Worm (Caenorhabditis elegans) whole organism, L4 larva: ENCODE data around the gene his-6.
A peak's percentile ranks its signal among the peaks of the same experiment; 100 is the strongest.

Source experiments
- F10B5.3 ChIP-seq: sonication (generic microtip); optimal IDR thresholded peaks from 2 replicates; lab custom pipeline; 2016; ENCODE audit warnings: mild to moderate bottlenecking, missing genetic modification characterization, missing compliant biosample characterization
- F26F4.8 ChIP-seq: fragments of 200-800 bp; sonication (Bioruptor generic); conservative IDR thresholded peaks from 2 replicates; pipeline ENCODE4 v1.3.6; 2022; ENCODE audit warnings: missing genetic modification characterization, missing compliant biosample characterization
- F49E8.2 ChIP-seq: sonication (generic microtip); optimal IDR thresholded peaks from 2 replicates; lab custom pipeline; 2016; ENCODE audit warnings: missing compliant biosample characterization, mild to moderate bottlenecking, missing genetic modification characterization, borderline replicate concordance
- T20F7.1 ChIP-seq: fragments of 200-800 bp; sonication (Bioruptor generic); optimal IDR thresholded peaks from 2 replicates; lab custom pipeline; 2018; ENCODE audit warnings: mild to moderate bottlenecking, missing genetic modification characterization, missing compliant biosample characterization
- T26A8.4 ChIP-seq: fragments of 200-800 bp; sonication (Bioruptor generic); IDR thresholded peaks from 2 replicates; pipeline ENCODE4 v1.3.6; 2022; ENCODE audit warnings: missing genetic modification characterization, missing compliant biosample characterization
- Y105C5A.15 ChIP-seq: fragments of 200-800 bp; sonication (Bioruptor generic); IDR thresholded peaks from 2 replicates; pipeline ENCODE4 v1.3.6; 2022; ENCODE audit warnings: missing genetic modification characterization, missing compliant biosample characterization
- ZK546.5 ChIP-seq, 2 experiments: sonication (generic microtip); optimal IDR thresholded peaks; 2 replicates each; lab custom pipeline; 2017; ENCODE audit warnings: missing biosample characterization in 2 of 2, missing genetic modification characterization in 2 of 2
- arid-1 ChIP-seq: fragments of 200-800 bp; sonication (Bioruptor generic); conservative IDR thresholded peaks from 2 replicates; pipeline ENCODE4 v1.3.6; 2022; ENCODE audit warnings: missing genetic modification reagents, missing genetic modification characterization, missing compliant biosample characterization
- ceh-20 ChIP-seq: fragments of 200-800 bp; sonication (Bioruptor generic); IDR thresholded peaks from 2 replicates; pipeline ENCODE4 v1.3.6; 2022; ENCODE audit warnings: missing genetic modification reagents, missing genetic modification characterization, missing compliant biosample characterization
- ceh-44 ChIP-seq: fragments of 200-800 bp; sonication (Bioruptor generic); IDR thresholded peaks from 2 replicates; pipeline ENCODE4 v1.3.6; 2022; ENCODE audit warnings: missing genetic modification reagents, missing genetic modification characterization, missing compliant biosample characterization
- ceh-62 ChIP-seq: sonication (generic microtip); optimal IDR thresholded peaks from 2 replicates; lab custom pipeline; 2017; ENCODE audit warnings: missing biosample characterization, missing genetic modification characterization
- ces-1 ChIP-seq: fragments of 150-350 bp; sonication (generic microtip); optimal IDR thresholded peaks from 4 replicates; lab custom pipeline; 2014; ENCODE audit warnings: missing biosample characterization, missing genetic modification reagents, missing genetic modification characterization
- cey-2 ChIP-seq: sonication (generic microtip); optimal IDR thresholded peaks from 3 replicates; lab custom pipeline; 2017; ENCODE audit warnings: missing genetic modification characterization, mild to moderate bottlenecking, missing compliant biosample characterization, antibody characterized with exemption, borderline replicate concordance; ENCODE audit not compliant: insufficient read depth
- daf-16 ChIP-seq, 3 experiments: sonication (generic microtip); optimal IDR thresholded peaks; 2 replicates each; lab custom pipeline; 2016 to 2017; ENCODE audit warnings: missing genetic modification characterization in 3 of 3, missing genetic modification reagents in 3 of 3, mild to moderate bottlenecking in 2 of 3, missing compliant biosample characterization in 2 of 3, missing biosample characterization in 1 of 3, moderate library complexity in 1 of 3
- daf-19 ChIP-seq: fragments of 200-800 bp; sonication (Bioruptor generic); conservative IDR thresholded peaks from 2 replicates; pipeline ENCODE4 v1.3.6; 2022; ENCODE audit warnings: missing genetic modification characterization, missing compliant biosample characterization
- dmd-8 ChIP-seq: fragments of 200-800 bp; sonication (Bioruptor generic); IDR thresholded peaks from 2 replicates; pipeline ENCODE4 v1.3.6; 2022; ENCODE audit warnings: missing genetic modification characterization, missing compliant biosample characterization
- duxl-1 ChIP-seq: sonication (generic microtip); optimal IDR thresholded peaks from 2 replicates; lab custom pipeline; 2016; ENCODE audit warnings: mild to moderate bottlenecking, missing genetic modification characterization, moderate library complexity, missing compliant biosample characterization; ENCODE audit not compliant: poor library complexity
- egl-43 ChIP-seq: fragments of 200-800 bp; sonication (Bioruptor generic); IDR thresholded peaks from 2 replicates; pipeline ENCODE4 v1.3.6; 2022; ENCODE audit warnings: missing genetic modification reagents, missing genetic modification characterization, missing compliant biosample characterization
- fkh-10 ChIP-seq: fragments of 150-350 bp; optimal IDR thresholded peaks from 2 replicates; lab custom pipeline; 2014; ENCODE audit warnings: missing biosample characterization, missing genetic modification reagents, missing genetic modification characterization
- hif-1 ChIP-seq, 2 experiments: sonication (generic microtip); optimal IDR thresholded peaks; 2 replicates each; lab custom pipeline; 2016 to 2017; ENCODE audit warnings: missing compliant biosample characterization in 2 of 2, missing genetic modification characterization in 2 of 2, missing genetic modification reagents in 2 of 2, missing genotype in 2 of 2, mild to moderate bottlenecking in 1 of 2
- hlh-11 ChIP-seq: fragments of 200-800 bp; sonication (Bioruptor generic); optimal IDR thresholded peaks from 2 replicates; lab custom pipeline; 2018; ENCODE audit warnings: mild to moderate bottlenecking, missing genetic modification characterization, missing compliant biosample characterization
- hlh-30 ChIP-seq: sonication (generic microtip); optimal IDR thresholded peaks from 2 replicates; lab custom pipeline; 2017; ENCODE audit warnings: antibody characterized with exemption, mild to moderate bottlenecking, missing genetic modification characterization, missing compliant biosample characterization; ENCODE audit not compliant: insufficient read depth
- hmg-1.1 ChIP-seq: fragments of 200-800 bp; sonication (Bioruptor generic); IDR thresholded peaks from 2 replicates; pipeline ENCODE4 v1.3.6; 2022; ENCODE audit warnings: missing genetic modification reagents, missing genetic modification characterization, missing compliant biosample characterization
- jun-1 ChIP-seq: fragments of 150-350 bp; optimal IDR thresholded peaks from 2 replicates; lab custom pipeline; 2014; ENCODE audit warnings: missing biosample characterization, missing genetic modification reagents, missing genetic modification characterization
- lim-7 ChIP-seq: fragments of 200-800 bp; sonication (Bioruptor generic); IDR thresholded peaks from 2 replicates; pipeline ENCODE4 v1.3.6; 2022; ENCODE audit warnings: missing genetic modification characterization, missing compliant biosample characterization
- lin-1 ChIP-seq: fragments of 200-800 bp; sonication (Bioruptor generic); IDR thresholded peaks from 2 replicates; pipeline ENCODE4 v1.3.6; 2022; ENCODE audit warnings: missing genetic modification reagents, missing genetic modification characterization, missing compliant biosample characterization
- lin-38 ChIP-seq: fragments of 200-800 bp; sonication (Bioruptor generic); IDR thresholded peaks from 2 replicates; pipeline ENCODE4 v1.3.6; 2022; ENCODE audit warnings: missing genetic modification reagents, missing genetic modification characterization, missing compliant biosample characterization
- lsy-2 ChIP-seq, 2 experiments: fragments of 150-350 bp in 1 of 2; sonication (generic microtip) in 1 of 2; optimal IDR thresholded peaks; 2 replicates each; lab custom pipeline; 2014 to 2017; ENCODE audit warnings: missing biosample characterization in 2 of 2, missing genetic modification characterization in 2 of 2
- madf-5 ChIP-seq, 2 experiments: fragments of 200-800 bp; sonication (Bioruptor generic); IDR thresholded peaks; 2 replicates each; pipeline ENCODE4 v1.3.6; 2022; ENCODE audit warnings: missing compliant biosample characterization in 2 of 2, missing genetic modification characterization in 2 of 2
- mdl-1 ChIP-seq, 2 experiments: fragments of 150-350 bp in 1 of 2; sonication (generic microtip) in 1 of 2; optimal IDR thresholded peaks; 2 replicates each; lab custom pipeline; 2014 to 2017; ENCODE audit warnings: missing biosample characterization in 2 of 2, missing genetic modification characterization in 2 of 2
- nhr-10 ChIP-seq: fragments of 150-350 bp; optimal IDR thresholded peaks from 2 replicates; lab custom pipeline; 2014; ENCODE audit warnings: missing biosample characterization, missing genetic modification characterization
- nhr-237 ChIP-seq: sonication (generic microtip); optimal IDR thresholded peaks from 2 replicates; lab custom pipeline; 2017; ENCODE audit warnings: missing biosample characterization, missing genetic modification characterization
- nhr-28 ChIP-seq: fragments of 150-350 bp; optimal IDR thresholded peaks from 2 replicates; lab custom pipeline; 2014; ENCODE audit warnings: missing biosample characterization, missing genetic modification characterization
- nhr-41 ChIP-seq: fragments of 200-800 bp; sonication (Bioruptor generic); IDR thresholded peaks from 2 replicates; pipeline ENCODE4 v1.3.6; 2022; ENCODE audit warnings: missing genetic modification reagents, missing genetic modification characterization, missing compliant biosample characterization
- nhr-42 ChIP-seq: fragments of 200-800 bp; sonication (Bioruptor generic); IDR thresholded peaks from 2 replicates; pipeline ENCODE4 v1.3.6; 2022; ENCODE audit warnings: missing genetic modification characterization, missing compliant biosample characterization
- nhr-76 ChIP-seq: fragments of 150-350 bp; optimal IDR thresholded peaks from 2 replicates; lab custom pipeline; 2014; ENCODE audit warnings: missing biosample characterization, missing genetic modification characterization
- nhr-77 ChIP-seq: fragments of 150-350 bp; optimal IDR thresholded peaks from 2 replicates; lab custom pipeline; 2014; ENCODE audit warnings: missing biosample characterization, missing genetic modification characterization
- pha-4 ChIP-seq, 2 experiments: fragments of 150-350 bp in 1 of 2; fragments of 200-800 bp in 1 of 2; sonication (Bioruptor generic) in 1 of 2; IDR thresholded peaks in 1 of 2; optimal IDR thresholded peaks in 1 of 2; 2 replicates each; pipeline versions ENCODE4 v1.3.6 to Lab custom; 2014 to 2022; ENCODE audit warnings: missing genetic modification characterization in 2 of 2, missing genetic modification reagents in 2 of 2, missing biosample characterization in 1 of 2, missing compliant biosample characterization in 1 of 2
- php-3 ChIP-seq: fragments of 200-800 bp; sonication (Bioruptor generic); IDR thresholded peaks from 2 replicates; pipeline ENCODE4 v1.3.6; 2022; ENCODE audit warnings: missing genetic modification reagents, missing genetic modification characterization, missing compliant biosample characterization
- rbr-2 ChIP-seq: sonication (generic microtip); optimal IDR thresholded peaks from 2 replicates; lab custom pipeline; 2016; ENCODE audit warnings: missing genotype, missing genetic modification characterization, missing compliant biosample characterization
- sdz-12 ChIP-seq: fragments of 200-800 bp; sonication (Bioruptor generic); optimal IDR thresholded peaks from 2 replicates; lab custom pipeline; 2018; ENCODE audit warnings: mild to moderate bottlenecking, missing genetic modification characterization, missing compliant biosample characterization
- spr-1 ChIP-seq: sonication (generic microtip); optimal IDR thresholded peaks from 2 replicates; lab custom pipeline; 2016; ENCODE audit warnings: mild to moderate bottlenecking, missing genetic modification characterization, missing compliant biosample characterization
- tra-1 ChIP-seq: fragments of 200-800 bp; sonication (Bioruptor generic); IDR thresholded peaks from 2 replicates; pipeline ENCODE4 v1.3.6; 2022; ENCODE audit warnings: missing genetic modification reagents, missing genetic modification characterization, missing compliant biosample characterization
- unc-130 ChIP-seq: sonication (generic microtip); optimal IDR thresholded peaks from 2 replicates; lab custom pipeline; 2016; ENCODE audit warnings: missing genetic modification reagents, missing genetic modification characterization, missing compliant biosample characterization
- zfp-3 ChIP-seq: fragments of 200-800 bp; sonication (Bioruptor generic); conservative IDR thresholded peaks from 2 replicates; pipeline ENCODE4 v1.3.6; 2022; ENCODE audit warnings: missing genetic modification reagents, missing genetic modification characterization, missing compliant biosample characterization
- ztf-7 ChIP-seq: fragments of 150-350 bp; optimal IDR thresholded peaks from 2 replicates; lab custom pipeline; 2014; ENCODE audit warnings: missing biosample characterization, missing genetic modification characterization

his-6 gene

ce11 chrV:8495965-8496364 lies 38.8 kb downstream of the his-6 start (continued):
- no peak for TF ChIP-seq fkh-10
- TF ChIP-seq lsy-2 (tag; optimal IDR thresholded peaks at IDR 0.05; lab: Kevin White, UChicago) = no peak
- peak; percentile 43; the same call in 1 of the 2 replicates for TF ChIP-seq arid-1 (GFP tag; lab: Robert Waterston, UW)
- TF ChIP-seq nhr-42 (GFP tag; lab: Robert Waterston, UW) = peak; percentile 61; the same call in 1 of the 2 replicates
- 0 out of 2 replicates have a peak, but pooled peaks have one; percentile 41 for TF ChIP-seq F26F4.8
- TF ChIP-seq ceh-62 (tag; lab: Kevin White, UChicago) = no peak
- TF ChIP-seq daf-16 (GFP tag; optimal IDR thresholded peaks at IDR 0.05; lab: Kevin White, UChicago) = peak in 1 of 2 experiments; percentile 55
- peak; percentile 66 for TF ChIP-seq daf-16 (tag; optimal IDR thresholded peaks at IDR 0.05; lab: Kevin White, UChicago)
- TF ChIP-seq hif-1 (tag; optimal IDR thresholded peaks at IDR 0.05; lab: Kevin White, UChicago) = no peak
- TF ChIP-seq lim-7 (GFP tag; lab: Robert Waterston, UW) = peak; percentile 69
- peak; percentile 71 for TF ChIP-seq lin-38
- peak; percentile 36 for TF ChIP-seq unc-130 (GFP tag; lab: Kevin White, UChicago)
- no peak for TF ChIP-seq ces-1 (GFP tag; lab: Kevin White, UChicago)
- TF ChIP-seq nhr-41 = peak; percentile 50; the same call in 1 of the 2 replicates
- no peak for TF ChIP-seq nhr-10 (tag; lab: Kevin White, UChicago)
- TF ChIP-seq Y105C5A.15 (GFP tag; lab: Robert Waterston, UW) = 0 out of 2 replicates have a peak, but pooled peaks have one; percentile 10
- no peak for TF ChIP-seq zfp-3 (GFP tag; lab: Robert Waterston, UW)
- TF ChIP-seq lin-1 (GFP tag; lab: Robert Waterston, UW) = 0 out of 2 replicates have a peak, but pooled peaks have one; percentile 11
- TF ChIP-seq F49E8.2 (tag; lab: Kevin White, UChicago) = no peak
- TF ChIP-seq tra-1 = peak; percentile 46; the same call in 1 of the 2 replicates
- no peak for TF ChIP-seq nhr-28
- TF ChIP-seq ceh-44 (GFP tag; lab: Robert Waterston, UW) = no peak; the same call in 1 of the 2 replicates
- no peak for TF ChIP-seq T26A8.4 (GFP tag; lab: Robert Waterston, UW)
- TF ChIP-seq duxl-1 (tag; lab: Kevin White, UChicago) = no peak
- TF ChIP-seq mdl-1 (tag; optimal IDR thresholded peaks at IDR 0.05; lab: Kevin White, UChicago) = no peak
- 0 out of 2 replicates have a peak, but pooled peaks have one; percentile 45 for TF ChIP-seq hmg-1.1 (GFP tag; lab: Robert Waterston, UW)
- TF ChIP-seq jun-1 (tag; lab: Kevin White, UChicago) = no peak
- no peak for TF ChIP-seq T20F7.1 (GFP tag; lab: Kevin White, UChicago)
- no peak for TF ChIP-seq nhr-77 (tag; lab: Kevin White, UChicago)
- TF ChIP-seq sdz-12 (GFP tag; lab: Kevin White, UChicago) = no peak
- peak; percentile 83 for TF ChIP-seq egl-43 (GFP tag; lab: Robert Waterston, UW)
- TF ChIP-seq hlh-11 (tag; lab: Kevin White, UChicago) = peak; percentile 11
- peak; percentile 65 for TF ChIP-seq pha-4 (GFP tag; IDR thresholded peaks at IDR 0.05; lab: Robert Waterston, UW)
- no peak for TF ChIP-seq pha-4 (tag; optimal IDR thresholded peaks at IDR 0.05; lab: Kevin White, UChicago)
- no peak for TF ChIP-seq ztf-7 (tag; lab: Kevin White, UChicago)
- TF ChIP-seq, all 104 proteins: peak for 32

ce11 chrV:8495106-8495505 lies 39.7 kb downstream of the his-6 start:
- TF ChIP-seq F49E8.2 (tag; lab: Kevin White, UChicago) (no peak), madf-5 (GFP tag; IDR thresholded peaks at IDR 0.05; lab: Robert Waterston, UW) (peak in 1 of 2 experiments; percentile 28; a peak in 1 of 4 replicates), lim-7 (GFP tag; lab: Robert Waterston, UW) (peak; percentile 75), nhr-41 (0 out of 2 replicates have a peak, but pooled peaks have one; percentile 45), nhr-237 (no peak), spr-1 (tag; lab: Kevin White, UChicago) (no peak), cey-2 (tag; lab: Kevin White, UChicago) (no peak), ceh-20 (GFP tag; lab: Robert Waterston, UW) (no peak), hlh-30 (tag; lab: Kevin White, UChicago) (no peak), F10B5.3 (tag; lab: Kevin White, UChicago) (no peak), php-3 (GFP tag; lab: Robert Waterston, UW) (no peak), rbr-2 (no peak), daf-16 (GFP tag; optimal IDR thresholded peaks at IDR 0.05; lab: Kevin White, UChicago) (no peak), daf-16 (tag; optimal IDR thresholded peaks at IDR 0.05; lab: Kevin White, UChicago) (no peak), nhr-10 (tag; lab: Kevin White, UChicago) (no peak), pha-4 (GFP tag; IDR thresholded peaks at IDR 0.05; lab: Robert Waterston, UW) (peak; percentile 34; the same call in 1 of the 2 replicates), pha-4 (tag; optimal IDR thresholded peaks at IDR 0.05; lab: Kevin White, UChicago) (no peak), jun-1 (tag; lab: Kevin White, UChicago) (no peak), daf-19 (GFP tag; lab: Robert Waterston, UW) (0 out of 2 replicates have a peak, but pooled peaks have one; percentile 57), ZK546.5 (tag; optimal IDR thresholded peaks at IDR 0.05; lab: Kevin White, UChicago) (no peak), dmd-8 (GFP tag; lab: Robert Waterston, UW) (0 out of 2 replicates have a peak, but pooled peaks have one; percentile 58), nhr-76 (tag; lab: Kevin White, UChicago) (no peak)
